Fruit fly (Drosophila melanogaster) whole organism, wandering third instar larva: Measurements from ENCODE around the gene CG10761.

Experiments used
- CG32264 ChIP-seq: fragments of 200-800 bp; sonication (Bioruptor generic); optimal IDR thresholded peaks from 2 replicates; lab custom pipeline; 2016; ENCODE audit warnings: missing biosample characterization, missing genetic modification characterization
- CrebA ChIP-seq: fragments of 200-800 bp; sonication (Bioruptor generic); optimal IDR thresholded peaks from 2 replicates; lab custom pipeline; 2016; ENCODE audit warnings: missing biosample characterization, mild to moderate bottlenecking, missing genetic modification characterization, borderline replicate concordance
- Dfd ChIP-seq: fragments of >200 bp; optimal IDR thresholded peaks from 2 replicates; lab custom pipeline; 2017; ENCODE audit warnings: missing biosample characterization, missing genetic modification characterization
- Dif ChIP-seq: fragments of 200-275, 200-300 bp; sonication (Bioruptor generic); optimal IDR thresholded peaks from 2 replicates; lab custom pipeline; 2018; ENCODE audit warnings: missing biosample characterization, missing genetic modification characterization; ENCODE audit not compliant: partially characterized antibody
- HLH106 ChIP-seq: fragments of 200-800 bp; optimal IDR thresholded peaks from 3 replicates; lab custom pipeline; 2019; ENCODE audit warnings: missing biosample characterization, mild to moderate bottlenecking, missing genetic modification characterization, moderate library complexity
- Hr78 ChIP-seq: fragments of >200 bp; optimal IDR thresholded peaks from 2 replicates; lab custom pipeline; 2017; ENCODE audit warnings: missing biosample characterization, missing genetic modification characterization
- Hr83 ChIP-seq: fragments of 200-300 bp; sonication (Bioruptor generic); optimal IDR thresholded peaks from 2 replicates; lab custom pipeline; 2016; ENCODE audit warnings: missing biosample characterization, mild to moderate bottlenecking, missing genetic modification characterization, moderate library complexity; ENCODE audit not compliant: poor library complexity, severe bottlenecking
- Jra ChIP-seq: sonication (Bioruptor generic); optimal IDR thresholded peaks from 2 replicates; lab custom pipeline; 2016; ENCODE audit warnings: missing biosample characterization, missing genetic modification characterization
- Mio ChIP-seq: sonication (Bioruptor generic); optimal IDR thresholded peaks from 2 replicates; lab custom pipeline; 2016; ENCODE audit warnings: missing biosample characterization, missing genetic modification characterization
- Myc ChIP-seq: fragments of >200 bp; optimal IDR thresholded peaks from 2 replicates; lab custom pipeline; 2017
- N ChIP-seq: fragments of >200 bp; optimal IDR thresholded peaks from 2 replicates; lab custom pipeline; 2018; ENCODE audit warnings: missing biosample characterization, missing external identifiers, missing genetic modification characterization
- OdsH ChIP-seq: fragments of 200-800 bp; sonication (Bioruptor generic); optimal IDR thresholded peaks from 2 replicates; lab custom pipeline; 2016; ENCODE audit warnings: missing biosample characterization, mild to moderate bottlenecking, missing genetic modification characterization
- Rel ChIP-seq, 2 experiments: fragments of 200-800 bp; sonication (Bioruptor generic) in 1 of 2; optimal IDR thresholded peaks; 2 replicates in 1 of 2; 3 replicates in 1 of 2; lab custom pipeline; 2016 to 2019; ENCODE audit warnings: mild to moderate bottlenecking in 2 of 2, missing biosample characterization in 2 of 2, missing genetic modification characterization in 2 of 2, moderate library complexity in 1 of 2
- Sp1 ChIP-seq: fragments of 200-800 bp; sonication (Bioruptor generic); optimal IDR thresholded peaks from 3 replicates; lab custom pipeline; 2019; ENCODE audit warnings: missing biosample characterization, mild to moderate bottlenecking, missing genetic modification characterization, moderate library complexity
- br ChIP-seq: fragments of 200-800 bp; sonication (Bioruptor generic); optimal IDR thresholded peaks from 2 replicates; lab custom pipeline; 2016; ENCODE audit warnings: missing biosample characterization, missing genetic modification characterization
- dl ChIP-seq, 2 experiments: fragments of 175-275, 200-275 bp in 1 of 2; fragments of 200-275 bp in 1 of 2; sonication (Bioruptor generic); optimal IDR thresholded peaks; lab custom pipeline; 2018; ENCODE audit warnings: mild to moderate bottlenecking in 2 of 2, missing biosample characterization in 2 of 2, missing genetic modification characterization in 2 of 2, moderate library complexity in 2 of 2; ENCODE audit not compliant: partially characterized antibody in 2 of 2, insufficient read depth in 1 of 2
- ey ChIP-seq: fragments of 200-800 bp; sonication (Bioruptor generic); optimal IDR thresholded peaks from 2 replicates; lab custom pipeline; 2016; ENCODE audit warnings: missing biosample characterization, missing genetic modification characterization
- foxo ChIP-seq, 2 experiments: fragments of 200-800 bp; sonication (Bioruptor generic); optimal IDR thresholded peaks; 2 replicates in 1 of 2; 3 replicates in 1 of 2; lab custom pipeline; 2016 to 2017; ENCODE audit warnings: missing biosample characterization in 2 of 2, missing genetic modification characterization in 2 of 2
- fru ChIP-seq: fragments of 200-800 bp; sonication (Bioruptor generic); optimal IDR thresholded peaks from 3 replicates; lab custom pipeline; 2016; ENCODE audit warnings: missing biosample characterization, mild to moderate bottlenecking, missing genetic modification characterization
- h ChIP-seq: fragments of 200-800 bp; sonication (Bioruptor generic); optimal IDR thresholded peaks from 3 replicates; lab custom pipeline; 2016; ENCODE audit warnings: missing biosample characterization, mild to moderate bottlenecking, missing genetic modification characterization
- jim ChIP-seq: fragments of 175-275, 200-325 bp; sonication (Bioruptor generic); optimal IDR thresholded peaks from 2 replicates; lab custom pipeline; 2016; ENCODE audit warnings: missing biosample characterization, mild to moderate bottlenecking, missing genetic modification characterization
- pan ChIP-seq: fragments of >200 bp; optimal IDR thresholded peaks from 2 replicates; lab custom pipeline; 2017
- psq ChIP-seq: fragments of 200-800 bp; sonication (Bioruptor generic); optimal IDR thresholded peaks from 3 replicates; lab custom pipeline; 2017; ENCODE audit warnings: missing biosample characterization, mild to moderate bottlenecking, missing genetic modification characterization, moderate library complexity
- rgr ChIP-seq: fragments of 200-800 bp; sonication (Bioruptor generic); optimal IDR thresholded peaks from 3 replicates; lab custom pipeline; 2016; ENCODE audit warnings: missing biosample characterization, mild to moderate bottlenecking, missing genetic modification characterization
- sage ChIP-seq: fragments of 200-800 bp; sonication (Bioruptor generic); optimal IDR thresholded peaks from 2 replicates; lab custom pipeline; 2016; ENCODE audit warnings: missing biosample characterization, mild to moderate bottlenecking, missing genetic modification characterization
- sv ChIP-seq: fragments of 200-800 bp; sonication (Bioruptor generic); optimal IDR thresholded peaks from 3 replicates; lab custom pipeline; 2016; ENCODE audit warnings: missing biosample characterization, missing genetic modification characterization
- tai ChIP-seq: sonication (Bioruptor generic); optimal IDR thresholded peaks from 2 replicates; lab custom pipeline; 2016; ENCODE audit warnings: missing biosample characterization, missing genetic modification characterization
- woc ChIP-seq: sonication (Bioruptor generic); optimal IDR thresholded peaks from 2 replicates; lab custom pipeline; 2016; ENCODE audit warnings: missing biosample characterization, mild to moderate bottlenecking, missing genetic modification characterization

The CG10761 gene

DNA sequence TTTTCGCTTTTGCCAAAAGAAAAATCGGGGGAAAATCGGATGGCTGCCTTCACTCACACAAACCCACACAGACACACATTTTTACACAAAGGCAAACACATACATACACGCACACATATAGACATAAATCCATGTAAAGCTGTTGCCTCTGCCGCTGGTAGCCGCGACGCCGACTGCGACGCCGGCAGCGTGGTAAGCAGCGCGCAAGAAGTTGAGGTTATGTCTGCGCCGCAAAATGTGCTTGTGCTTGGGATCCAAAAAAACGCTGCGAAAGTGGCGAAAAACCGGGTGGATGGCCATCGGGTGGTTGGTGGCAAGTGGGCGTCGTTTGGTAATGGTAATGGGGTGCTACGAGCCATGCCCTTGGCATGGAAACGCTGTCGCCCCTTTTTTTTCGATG, 17.3 kb upstream of the CG10761 start:
- no peak for TF ChIP-seq CG32264 (GFP tag; lab: Kevin White, UChicago)
- TF ChIP-seq psq (GFP tag; lab: Kevin White, UChicago): no peak

DNA sequence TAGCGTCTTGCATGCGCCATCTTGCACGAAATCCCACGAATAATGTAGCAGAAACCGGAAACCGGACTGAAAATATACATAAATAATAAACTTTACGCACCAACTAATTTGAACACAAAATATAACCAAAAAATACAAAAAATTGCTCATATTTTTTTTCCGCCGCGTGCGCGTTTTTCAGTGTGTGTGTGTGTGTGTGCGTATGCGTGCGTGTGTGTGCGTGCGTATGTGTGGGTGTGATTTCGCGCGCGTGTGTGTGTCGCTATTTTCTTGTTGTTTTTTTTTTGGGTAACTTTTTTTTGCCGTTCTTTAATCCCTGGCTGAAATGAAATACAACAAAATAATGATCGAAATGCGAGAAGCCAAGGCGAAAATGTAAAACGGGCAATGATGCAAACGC, 16.4 kb upstream of the CG10761 start:
- peak; percentile 53 for TF ChIP-seq pan
- TF ChIP-seq ey: no peak

DNA sequence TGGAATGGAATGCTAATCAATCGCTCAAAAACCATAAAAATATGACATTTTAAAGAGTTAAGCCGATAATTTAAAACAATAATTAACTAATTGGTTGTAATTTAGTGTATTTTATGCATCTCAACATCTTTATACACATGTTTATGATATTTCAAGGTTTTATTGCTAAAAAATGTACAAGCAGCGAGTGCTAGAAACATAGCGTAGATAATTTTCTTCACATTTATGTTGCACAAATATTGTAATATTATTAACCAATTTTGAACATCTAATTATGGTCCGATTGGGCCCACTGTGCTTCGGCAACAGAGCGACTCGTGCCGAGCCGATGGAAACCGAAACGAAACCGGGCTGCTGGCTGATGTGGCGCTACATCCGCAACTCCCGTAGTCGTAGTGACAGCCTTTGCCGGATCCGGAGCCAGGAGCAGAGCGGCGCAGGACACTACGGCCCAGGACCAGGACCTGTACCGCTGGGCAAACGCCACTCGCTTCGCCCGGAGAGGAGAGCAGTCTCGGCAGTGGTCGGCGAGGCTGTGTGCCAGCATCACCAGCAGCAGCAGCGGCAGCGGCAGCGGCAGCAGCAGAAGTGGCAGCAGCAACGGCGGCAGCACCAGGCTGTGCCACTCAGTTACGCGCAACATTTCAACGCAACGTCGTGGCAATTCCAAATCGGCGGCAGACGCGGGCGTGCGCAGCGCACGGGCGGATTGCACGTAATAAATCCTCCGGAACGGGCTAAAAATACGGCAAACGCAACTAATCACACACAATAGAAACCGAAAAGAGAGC, 15.8 kb upstream of the CG10761 start, which contains the start of gene sdt:
sdt (plus strand) TSS at position 385 of the 791 bp plus-strand sequence.
- TF ChIP-seq Dfd (GFP tag; lab: Kevin White, UChicago): no peak
- no peak for TF ChIP-seq OdsH
- TF ChIP-seq N (GFP tag; lab: Kevin White, UChicago): no peak
- no peak for TF ChIP-seq Rel (GFP tag; optimal IDR thresholded peaks at IDR 0.05; lab: Kevin White, UChicago)
- no peak for TF ChIP-seq Rel (tag; optimal IDR thresholded peaks at IDR 0.05; lab: Kevin White, UChicago)
- no peak for TF ChIP-seq jim (GFP tag; lab: Kevin White, UChicago)
- no peak for TF ChIP-seq sage (GFP tag; lab: Kevin White, UChicago)
- no peak for TF ChIP-seq woc
- TF ChIP-seq Sp1: no peak
- no peak for TF ChIP-seq ey
- no peak for TF ChIP-seq rgr
- TF ChIP-seq sv (GFP tag; lab: Kevin White, UChicago): no peak
- no peak for TF ChIP-seq fru (GFP tag; lab: Kevin White, UChicago)
- no peak for TF ChIP-seq Mio
- TF ChIP-seq br (GFP tag; lab: Kevin White, UChicago): no peak
- no peak for TF ChIP-seq Hr78 (GFP tag; lab: Kevin White, UChicago)
- TF ChIP-seq dl (GFP tag; optimal IDR thresholded peaks at IDR 0.05; lab: Kevin White, UChicago; ENCODE audit: insufficient read depth in 1 of 2, partially characterized antibody in 2 of 2): no peak
- no peak for TF ChIP-seq foxo (GFP tag; optimal IDR thresholded peaks at IDR 0.05; lab: Kevin White, UChicago)
- TF ChIP-seq, all 38 proteins: peak for 0

DNA sequence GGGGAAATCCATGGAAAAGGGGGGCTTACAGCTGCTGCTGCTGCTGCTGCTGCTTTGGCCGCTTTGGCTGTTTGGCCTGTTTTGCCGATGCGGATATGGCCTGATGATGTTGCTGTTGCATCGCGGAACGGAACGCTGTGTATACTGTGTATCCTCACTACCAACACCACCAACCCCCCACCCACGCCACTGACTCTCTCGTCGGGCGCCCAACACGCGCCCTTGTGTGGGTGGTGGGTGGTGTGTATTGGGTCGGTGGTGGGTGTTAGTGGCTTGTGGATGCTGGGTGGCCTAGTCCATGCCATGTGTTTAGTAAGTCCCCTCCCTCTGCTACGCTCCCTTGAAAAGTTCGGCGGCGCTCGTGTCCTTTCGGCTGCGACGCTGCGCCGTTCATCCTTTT, 15.2 kb upstream of the CG10761 start:
- TF ChIP-seq Jra (GFP tag; lab: Kevin White, UChicago): no peak
- no peak for TF ChIP-seq pan
- no peak for TF ChIP-seq CG32264 (GFP tag; lab: Kevin White, UChicago)
- no peak for TF ChIP-seq foxo (GFP tag; optimal IDR thresholded peaks at IDR 0.05; lab: Kevin White, UChicago)
- TF ChIP-seq jim (GFP tag; lab: Kevin White, UChicago): no peak
- TF ChIP-seq Hr83 (GFP tag; lab: Kevin White, UChicago): no peak

DNA sequence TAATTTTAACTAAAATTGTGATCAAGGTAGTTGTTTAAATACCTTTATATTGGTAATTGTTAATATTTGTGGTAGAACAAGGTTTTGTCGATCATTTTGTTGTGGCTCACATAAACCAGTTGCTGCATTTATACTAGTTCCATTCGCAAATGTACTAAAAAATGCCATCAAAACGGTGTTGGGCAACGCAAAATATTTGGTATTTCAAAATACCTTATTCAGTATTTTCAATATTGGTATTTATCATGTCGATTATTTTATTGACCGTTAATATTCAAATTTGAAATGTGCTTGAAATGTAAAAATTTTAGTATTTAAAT, 14.4 kb upstream of the CG10761 start, which contains the start of gene slpr:
slpr (minus strand) TSS at position 156 of the 320 bp plus-strand sequence.
- TF ChIP-seq Rel (GFP tag; optimal IDR thresholded peaks at IDR 0.05; lab: Kevin White, UChicago) (no peak), Rel (tag; optimal IDR thresholded peaks at IDR 0.05; lab: Kevin White, UChicago) (no peak), Myc (lab: Kevin White, UChicago) (no peak), woc (no peak), Dfd (GFP tag; lab: Kevin White, UChicago) (no peak)

DNA sequence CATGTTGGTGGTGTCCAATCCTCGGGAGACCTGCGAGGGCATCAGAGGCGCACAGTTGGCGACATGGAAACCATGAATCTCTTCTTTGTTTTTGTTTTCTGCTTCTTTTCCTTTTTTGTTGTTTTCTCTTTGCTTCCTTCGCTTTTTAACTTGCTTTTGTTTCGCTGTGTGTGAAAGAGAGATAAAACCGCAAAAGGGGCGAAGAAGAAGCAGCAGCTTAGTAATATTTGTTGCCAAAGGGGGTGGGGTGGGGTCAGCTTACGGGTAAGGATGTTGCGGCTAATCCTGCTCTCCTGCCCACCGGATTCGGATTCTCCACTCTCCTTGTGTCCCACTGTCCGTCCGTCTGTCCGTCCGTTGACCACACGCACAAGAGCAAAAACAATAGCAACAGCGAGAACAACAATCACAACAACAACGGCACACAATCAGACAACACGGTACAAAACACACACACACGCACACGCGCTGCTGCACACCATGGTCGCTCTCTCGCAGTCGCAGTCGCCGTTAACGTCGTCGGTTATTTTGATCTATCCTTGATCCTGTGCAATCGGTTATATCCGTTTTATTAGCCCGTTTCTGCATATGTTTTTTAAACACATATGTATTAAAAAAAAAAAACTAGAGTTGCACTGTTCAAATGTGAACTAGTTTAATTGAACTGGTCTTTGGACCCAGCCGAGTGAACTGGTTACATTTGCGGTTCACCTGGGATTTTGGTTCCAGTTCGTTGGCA, 13.9 kb upstream of the CG10761 start:
- TF ChIP-seq CrebA (GFP tag; lab: Kevin White, UChicago) (no peak), psq (GFP tag; lab: Kevin White, UChicago) (peak; percentile 75)

DNA sequence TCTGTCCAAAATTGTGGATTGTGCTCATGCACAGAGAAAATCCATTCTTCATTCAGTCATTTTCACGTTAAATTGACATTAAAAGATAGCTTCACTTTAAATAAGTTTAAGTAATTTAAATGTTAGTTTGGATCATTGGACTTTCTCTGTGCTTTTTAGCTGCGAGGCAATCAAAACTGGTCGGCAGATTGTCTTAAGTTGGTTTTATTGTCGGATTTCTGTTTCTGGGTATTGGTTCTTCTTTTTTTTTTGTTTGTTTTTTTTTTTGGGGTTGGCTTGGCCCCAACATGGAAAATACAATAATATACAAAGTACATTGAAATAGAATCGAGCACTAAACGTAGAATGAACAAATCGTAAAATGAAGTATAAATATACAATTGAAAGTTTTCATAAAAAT, 7.6 kb upstream of the CG10761 start, which contains the start of gene CG2278:
CG2278 (minus strand) TSS at position 101 of the 400 bp plus-strand sequence.
- TF ChIP-seq HLH106 (no peak), OdsH (no peak), Hr78 (GFP tag; lab: Kevin White, UChicago) (no peak), N (GFP tag; lab: Kevin White, UChicago) (no peak), foxo (GFP tag; optimal IDR thresholded peaks at IDR 0.05; lab: Kevin White, UChicago) (no peak), Mio (no peak), sv (GFP tag; lab: Kevin White, UChicago) (no peak), pan (no peak), fru (GFP tag; lab: Kevin White, UChicago) (no peak), dl (GFP tag; optimal IDR thresholded peaks at IDR 0.05; lab: Kevin White, UChicago; ENCODE audit: insufficient read depth in 1 of 2, partially characterized antibody in 2 of 2) (no peak), h (GFP tag; lab: Kevin White, UChicago) (no peak), tai (GFP tag; lab: Kevin White, UChicago) (no peak), Dif (GFP tag; lab: Kevin White, UChicago) (no peak)
